Fruit fly (Drosophila melanogaster) whole organism, wandering third instar larva: Measurements from ENCODE around the gene Pcyt1.

Source experiments
- GATAd ChIP-seq: sonication (Bioruptor generic); optimal IDR thresholded peaks from 2 replicates; lab custom pipeline; 2016; ENCODE audit warnings: missing biosample characterization, missing genetic modification characterization
- Rel ChIP-seq, 2 experiments: fragments of 200-800 bp; sonication (Bioruptor generic) in 1 of 2; optimal IDR thresholded peaks; 2 replicates in 1 of 2; 3 replicates in 1 of 2; lab custom pipeline; 2016 to 2019; ENCODE audit warnings: mild to moderate bottlenecking in 2 of 2, missing biosample characterization in 2 of 2, missing genetic modification characterization in 2 of 2, moderate library complexity in 1 of 2
- pan ChIP-seq: fragments of >200 bp; optimal IDR thresholded peaks from 2 replicates; lab custom pipeline; 2017
- psq ChIP-seq: fragments of 200-800 bp; sonication (Bioruptor generic); optimal IDR thresholded peaks from 3 replicates; lab custom pipeline; 2017; ENCODE audit warnings: missing biosample characterization, mild to moderate bottlenecking, missing genetic modification characterization, moderate library complexity

dm6 chr3L:1584781-1585180, 38.9 kb downstream of the Pcyt1 start:
- TF ChIP-seq GATAd (no peak), Rel (GFP tag; optimal IDR thresholded peaks at IDR 0.05; lab: Kevin White, UChicago) (no peak), Rel (tag; optimal IDR thresholded peaks at IDR 0.05; lab: Kevin White, UChicago) (no peak), psq (GFP tag; lab: Kevin White, UChicago) (no peak), pan (no peak)
